Worm (Caenorhabditis elegans) whole organism, early embryonic: ENCODE measurements around the gene C06E7.2.
A peak's percentile ranks its signal among the peaks of the same experiment; 100 is the strongest.

Experiments
- B0310.2 ChIP-seq: sonication (generic microtip); optimal IDR thresholded peaks from 2 replicates; lab custom pipeline; 2016; ENCODE audit warnings: mild to moderate bottlenecking, missing genetic modification characterization, missing compliant biosample characterization
- F13C5.2 ChIP-seq: sonication (generic microtip); optimal IDR thresholded peaks from 2 replicates; lab custom pipeline; 2017; ENCODE audit warnings: mild to moderate bottlenecking, missing genetic modification characterization, inconsistent platforms, missing compliant biosample characterization
- aly-1 ChIP-seq: sonication (generic microtip); optimal IDR thresholded peaks from 2 replicates; lab custom pipeline; 2016; ENCODE audit warnings: missing genetic modification characterization, missing compliant biosample characterization
- ama-1 ChIP-seq: fragments of 150-350 bp; optimal IDR thresholded peaks from 2 replicates; lab custom pipeline; 2014
- ceh-13 ChIP-seq: fragments of 200-800 bp; sonication (Bioruptor generic); optimal IDR thresholded peaks from 2 replicates; lab custom pipeline; 2018; ENCODE audit warnings: mild to moderate bottlenecking, missing genetic modification characterization, missing compliant biosample characterization
- ceh-36 ChIP-seq: sonication (generic microtip); optimal IDR thresholded peaks from 2 replicates; lab custom pipeline; 2016; ENCODE audit warnings: missing genetic modification characterization, inconsistent platforms, missing compliant biosample characterization
- ets-7 ChIP-seq: sonication (generic microtip); optimal IDR thresholded peaks from 2 replicates; lab custom pipeline; 2016; ENCODE audit warnings: missing genotype, missing genetic modification characterization, missing compliant biosample characterization
- flt-1 ChIP-seq: fragments of 200-800 bp; sonication (Bioruptor generic); IDR thresholded peaks from 2 replicates; pipeline ENCODE4 v1.3.6; 2022; ENCODE audit warnings: missing genetic modification characterization, missing compliant biosample characterization
- hmbx-1 ChIP-seq: sonication (generic microtip); optimal IDR thresholded peaks from 2 replicates; lab custom pipeline; 2016; ENCODE audit warnings: mild to moderate bottlenecking, missing genetic modification characterization, missing compliant biosample characterization
- hmg-4 ChIP-seq: fragments of 200-800 bp; sonication (Bioruptor generic); optimal IDR thresholded peaks from 2 replicates; lab custom pipeline; 2018; ENCODE audit warnings: mild to moderate bottlenecking, missing genetic modification characterization, missing compliant biosample characterization
- hnd-1 ChIP-seq: sonication (generic microtip); optimal IDR thresholded peaks from 2 replicates; lab custom pipeline; 2016; ENCODE audit warnings: missing genetic modification characterization, missing compliant biosample characterization
- pes-1 ChIP-seq: fragments of 200-800 bp; sonication (Bioruptor generic); IDR thresholded peaks from 2 replicates; pipeline ENCODE4 v1.3.6; 2022; ENCODE audit warnings: missing genetic modification reagents, missing genetic modification characterization, missing compliant biosample characterization
- scrt-1 ChIP-seq: fragments of 200-800 bp; sonication (Bioruptor generic); IDR thresholded peaks from 2 replicates; pipeline ENCODE4 v1.3.6; 2022; ENCODE audit warnings: missing genetic modification characterization, missing compliant biosample characterization
- sea-1 ChIP-seq: fragments of 200-800 bp; sonication (Bioruptor generic); conservative IDR thresholded peaks from 2 replicates; pipeline ENCODE4 v1.3.6; 2022; ENCODE audit warnings: missing genetic modification characterization, missing compliant biosample characterization
- tbx-11 ChIP-seq: fragments of 200-800 bp; sonication (Bioruptor generic); IDR thresholded peaks from 2 replicates; pipeline ENCODE4 v1.3.6; 2022; ENCODE audit warnings: missing genetic modification characterization, missing compliant biosample characterization
- tbx-37 ChIP-seq: fragments of 200-800 bp; sonication (Bioruptor generic); conservative IDR thresholded peaks from 2 replicates; pipeline ENCODE4 v1.3.6; 2022; ENCODE audit warnings: missing genetic modification reagents, missing genetic modification characterization, missing compliant biosample characterization
- tra-4 ChIP-seq: sonication (generic microtip); optimal IDR thresholded peaks from 2 replicates; lab custom pipeline; 2017; ENCODE audit warnings: missing genetic modification characterization, missing compliant biosample characterization

The C06E7.2 gene

DNA sequence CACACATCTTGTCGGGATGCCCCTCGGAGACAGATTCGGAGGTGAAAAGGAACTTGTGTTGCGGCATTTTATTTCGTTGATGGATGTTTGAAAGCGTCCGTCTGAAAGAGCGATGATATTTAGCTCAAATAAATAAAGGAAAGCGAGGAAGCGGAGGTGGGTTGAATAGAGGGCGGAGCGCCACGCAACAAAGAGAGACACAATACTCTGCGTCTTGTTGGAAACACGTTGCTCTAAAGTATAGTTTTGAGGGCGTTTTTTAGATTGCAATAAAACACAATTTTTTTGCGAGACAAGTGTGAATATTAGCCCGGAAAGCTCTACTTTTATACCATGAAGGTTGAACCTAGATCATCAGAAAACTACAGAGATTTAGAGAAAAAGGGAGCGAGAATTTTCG, 7.0 kb downstream of the C06E7.2 start, which contains the start of gene sams-4:
Gene sams-4, minus strand, starts transcription at position 101 of the 400 bp plus-strand sequence.
- TF ChIP-seq hmbx-1 (tag; lab: Kevin White, UChicago) (no peak), tra-4 (tag; lab: Kevin White, UChicago) (no peak), hmg-4 (no peak), sea-1 (GFP tag; lab: Robert Waterston, UW) (no peak), tbx-11 (GFP tag; lab: Robert Waterston, UW) (no peak), flt-1 (GFP tag; lab: Robert Waterston, UW) (no peak), tbx-37 (GFP tag; lab: Robert Waterston, UW) (no peak), B0310.2 (no peak), ama-1 (lab: Kevin White, UChicago) (no peak), scrt-1 (no peak), hnd-1 (tag; lab: Kevin White, UChicago) (no peak), F13C5.2 (tag; lab: Kevin White, UChicago) (no peak), ceh-13 (GFP tag; lab: Kevin White, UChicago) (no peak), ets-7 (tag; lab: Kevin White, UChicago) (no peak), pes-1 (GFP tag; lab: Robert Waterston, UW) (no peak)

DNA sequence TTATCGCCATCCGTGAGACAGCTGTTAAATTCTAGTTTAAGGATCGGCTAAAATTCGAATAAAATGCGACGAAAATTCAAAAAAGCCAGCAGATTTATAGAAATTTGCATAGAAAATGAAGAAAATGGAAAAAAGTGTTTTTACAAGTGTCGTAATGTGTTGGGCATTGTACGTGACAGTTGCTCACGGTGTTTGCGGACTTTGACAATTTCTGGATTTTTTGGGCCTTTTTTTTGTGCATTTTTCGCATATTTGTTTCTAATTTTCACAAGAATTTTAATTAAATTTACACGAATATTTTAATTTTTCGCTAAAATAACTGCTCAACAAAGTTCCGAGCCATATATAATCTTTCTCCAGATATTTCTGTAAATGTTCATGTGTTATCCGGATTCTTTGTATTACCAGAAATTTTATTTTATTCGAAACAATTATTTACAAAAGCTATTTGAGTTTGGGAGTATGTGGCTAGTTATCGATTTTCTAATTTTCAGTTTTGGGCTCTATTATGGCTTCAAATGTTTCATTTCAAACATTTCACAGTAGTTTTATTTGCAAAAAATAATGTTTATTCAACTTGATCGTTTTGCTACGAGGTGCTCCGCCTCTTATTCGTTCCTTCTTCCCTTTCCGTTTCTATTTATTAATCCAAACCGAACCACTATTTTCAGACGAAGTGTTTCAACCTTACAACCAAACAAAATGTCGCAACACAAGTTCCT, 8.9 kb downstream of the C06E7.2 start, which contains the start of gene sams-3:
Gene sams-3, plus strand, starts transcription at position 672 of the 722 bp plus-strand sequence.
- TF ChIP-seq scrt-1: no peak
- peak; percentile 25 for TF ChIP-seq F13C5.2 (tag; lab: Kevin White, UChicago)

DNA sequence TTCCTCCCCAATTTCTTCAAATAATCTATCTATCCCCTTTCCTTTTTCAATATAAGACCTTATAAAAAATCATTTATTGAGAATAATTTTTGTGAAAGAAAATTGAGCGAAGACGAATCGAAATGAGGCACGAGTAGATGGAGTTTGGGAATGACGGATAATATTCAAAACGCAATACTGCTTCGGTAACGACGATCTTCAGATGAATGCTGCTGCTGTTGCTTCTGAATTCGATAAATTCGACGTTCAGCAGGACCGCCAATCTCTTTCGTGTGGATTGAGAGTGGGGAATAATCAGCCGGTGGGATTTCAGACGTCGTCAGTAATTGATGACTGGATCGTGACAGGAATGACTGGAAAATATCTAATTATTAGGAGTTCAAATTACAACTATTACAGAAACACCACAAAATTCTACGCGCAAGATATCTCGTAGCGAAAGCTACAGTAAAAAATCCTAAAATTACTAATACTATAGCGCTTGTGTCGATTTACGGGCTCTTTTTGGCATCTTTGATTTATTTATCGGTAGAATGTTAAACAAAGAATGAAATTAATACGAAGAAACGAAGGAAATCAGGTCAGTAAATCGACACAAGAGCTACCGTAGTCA, 11.6 kb downstream of the C06E7.2 start:
- TF ChIP-seq ceh-36 (tag; lab: Kevin White, UChicago) (no peak), tra-4 (tag; lab: Kevin White, UChicago) (no peak), tbx-11 (GFP tag; lab: Robert Waterston, UW) (no peak), flt-1 (GFP tag; lab: Robert Waterston, UW) (no peak), pes-1 (GFP tag; lab: Robert Waterston, UW) (no peak), sea-1 (GFP tag; lab: Robert Waterston, UW) (no peak), B0310.2 (no peak), hmg-4 (no peak), hmbx-1 (tag; lab: Kevin White, UChicago) (no peak), ama-1 (lab: Kevin White, UChicago) (no peak), tbx-37 (GFP tag; lab: Robert Waterston, UW) (no peak), ets-7 (tag; lab: Kevin White, UChicago) (no peak), aly-1 (tag; lab: Kevin White, UChicago) (no peak)

DNA sequence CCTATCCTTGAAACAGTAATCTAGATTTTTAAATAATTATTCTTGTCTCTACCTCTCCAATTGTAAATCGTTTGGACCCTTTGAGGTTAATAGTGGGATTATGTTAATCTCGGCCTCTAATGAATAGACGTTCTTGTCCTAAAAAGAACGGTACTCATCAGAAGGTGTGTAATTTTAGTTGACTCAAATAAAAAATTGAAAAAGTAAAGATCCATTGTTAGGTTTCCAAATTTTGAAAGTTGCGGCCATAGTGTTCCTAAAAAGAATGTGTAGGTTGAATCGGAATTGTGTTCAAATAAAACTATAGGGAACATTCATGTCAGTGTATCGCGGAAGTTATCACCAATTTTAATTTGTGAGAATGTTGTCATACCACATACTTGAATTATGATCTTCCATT, 16.3 kb downstream of the C06E7.2 start:
- no peak for TF ChIP-seq ceh-13 (GFP tag; lab: Kevin White, UChicago)
- no peak for TF ChIP-seq ceh-36 (tag; lab: Kevin White, UChicago)
- TF ChIP-seq hnd-1 (tag; lab: Kevin White, UChicago): no peak
- TF ChIP-seq ets-7 (tag; lab: Kevin White, UChicago): no peak
- TF ChIP-seq pes-1 (GFP tag; lab: Robert Waterston, UW): no peak
- TF ChIP-seq B0310.2: no peak
- no peak for TF ChIP-seq hmbx-1 (tag; lab: Kevin White, UChicago)
- TF ChIP-seq hmg-4: no peak
- no peak for TF ChIP-seq flt-1 (GFP tag; lab: Robert Waterston, UW)
- no peak for TF ChIP-seq tra-4 (tag; lab: Kevin White, UChicago)
- no peak for TF ChIP-seq F13C5.2 (tag; lab: Kevin White, UChicago)
- no peak for TF ChIP-seq sea-1 (GFP tag; lab: Robert Waterston, UW)
- no peak for TF ChIP-seq tbx-37 (GFP tag; lab: Robert Waterston, UW)
- TF ChIP-seq scrt-1: no peak

DNA sequence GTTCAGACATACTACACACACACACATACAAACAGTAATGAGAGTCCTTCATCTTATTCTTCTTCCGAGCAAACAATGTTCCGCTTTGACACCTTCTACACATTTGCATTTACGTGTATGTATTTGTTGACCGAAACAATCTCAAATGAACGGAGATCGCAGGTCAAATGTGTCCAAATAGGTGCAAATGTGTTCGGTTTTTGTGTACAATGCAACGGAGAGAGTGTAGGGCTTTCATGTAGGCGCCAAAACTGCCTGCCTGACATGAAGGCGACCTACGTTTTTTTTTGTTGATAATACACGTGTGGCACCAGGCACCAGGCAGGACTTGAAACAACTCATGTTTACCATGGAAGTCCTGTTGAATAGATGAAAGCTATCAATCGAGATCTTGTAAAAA, 17.7 kb downstream of the C06E7.2 start:
- TF ChIP-seq ama-1 (lab: Kevin White, UChicago) (no peak), hnd-1 (tag; lab: Kevin White, UChicago) (no peak), flt-1 (GFP tag; lab: Robert Waterston, UW) (no peak), ceh-36 (tag; lab: Kevin White, UChicago) (no peak), ceh-13 (GFP tag; lab: Kevin White, UChicago) (no peak), F13C5.2 (tag; lab: Kevin White, UChicago) (no peak), ets-7 (tag; lab: Kevin White, UChicago) (no peak), sea-1 (GFP tag; lab: Robert Waterston, UW) (no peak), tbx-11 (GFP tag; lab: Robert Waterston, UW) (no peak), scrt-1 (no peak), tra-4 (tag; lab: Kevin White, UChicago) (no peak), tbx-37 (GFP tag; lab: Robert Waterston, UW) (no peak), hmg-4 (no peak), B0310.2 (no peak), pes-1 (GFP tag; lab: Robert Waterston, UW) (no peak), aly-1 (tag; lab: Kevin White, UChicago) (no peak), hmbx-1 (tag; lab: Kevin White, UChicago) (no peak)

DNA sequence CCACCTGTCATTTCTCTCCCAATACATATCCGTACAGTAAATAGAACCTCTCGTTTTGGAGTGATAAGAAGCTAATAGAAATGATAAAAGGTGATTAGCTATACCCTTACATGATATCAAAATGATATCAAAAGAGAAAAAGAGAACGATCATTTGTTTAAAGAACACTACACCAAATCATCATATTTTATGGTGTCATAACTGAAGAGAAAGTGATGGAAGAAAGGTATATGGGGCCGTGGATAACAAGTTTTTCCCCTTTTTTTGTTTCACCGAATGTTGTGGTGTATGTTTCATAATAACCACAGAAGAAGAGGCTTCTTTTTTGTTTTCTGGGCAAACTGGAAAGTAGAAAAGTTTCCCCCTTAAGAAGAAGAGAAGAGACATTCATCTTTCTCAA, 18.9 kb downstream of the C06E7.2 start:
- no peak for TF ChIP-seq tbx-37 (GFP tag; lab: Robert Waterston, UW)
- TF ChIP-seq tbx-11 (GFP tag; lab: Robert Waterston, UW): no peak
- TF ChIP-seq flt-1 (GFP tag; lab: Robert Waterston, UW): no peak
- TF ChIP-seq ceh-13 (GFP tag; lab: Kevin White, UChicago): no peak
- no peak for TF ChIP-seq B0310.2
- TF ChIP-seq ceh-36 (tag; lab: Kevin White, UChicago): no peak
- TF ChIP-seq hnd-1 (tag; lab: Kevin White, UChicago): no peak
- TF ChIP-seq scrt-1: no peak
- TF ChIP-seq sea-1 (GFP tag; lab: Robert Waterston, UW): no peak
- TF ChIP-seq ama-1 (lab: Kevin White, UChicago): no peak
- no peak for TF ChIP-seq tra-4 (tag; lab: Kevin White, UChicago)
- no peak for TF ChIP-seq ets-7 (tag; lab: Kevin White, UChicago)
- no peak for TF ChIP-seq pes-1 (GFP tag; lab: Robert Waterston, UW)
- no peak for TF ChIP-seq hmg-4
